Fruit fly (Drosophila melanogaster): ENCODE measurements around the gene CG16974.

Gene CG16974

dm6 chr2L:13191894-13192293 is at the start of gene CG16974, which contains the start of gene Edem2 (continued):
- TF ChIP-seq zfh1 (GFP tag; IDR thresholded peaks at IDR 0.05) (peak; percentile 81), Neu2 (GFP tag; optimal IDR thresholded peaks at IDR 0.05; ENCODE audit: borderline replicate concordance) (no peak), CG17359 (tag; optimal IDR thresholded peaks at IDR 0.05) (peak; percentile 70), CG32772 (GFP tag; IDR thresholded peaks at IDR 0.05) (peak; percentile 85), H15 (GFP tag; IDR thresholded peaks at IDR 0.05) (peak; percentile 43; the same call in 1 of the 3 replicates), CG13287 (GFP tag; IDR thresholded peaks at IDR 0.05; ENCODE audit: partially characterized antibody) (peak; percentile 34; the same call in 1 of the 2 replicates), CG17361 (GFP tag; IDR thresholded peaks at IDR 0.05) (no peak), Sry-β (GFP tag; optimal IDR thresholded peaks at IDR 0.05) (peak; percentile 6), disco-r (GFP tag; optimal IDR thresholded peaks at IDR 0.05) (no peak), Bdp1 (GFP tag; optimal IDR thresholded peaks at IDR 0.05) (peak; percentile 45), slp2 (GFP tag; optimal IDR thresholded peaks at IDR 0.05) (no peak), CG12769 (tag; optimal IDR thresholded peaks at IDR 0.05) (no peak), CG2202 (tag; optimal IDR thresholded peaks at IDR 0.05) (peak; percentile 42), CG34224 (GFP tag; IDR thresholded peaks at IDR 0.05; ENCODE audit: partially characterized antibody) (no peak), CG17568 (GFP tag; optimal IDR thresholded peaks at IDR 0.05) (no peak), trh (GFP tag; optimal IDR thresholded peaks at IDR 0.05) (peak; percentile 4), CG7786 (GFP tag; optimal IDR thresholded peaks at IDR 0.05) (no peak), E2f1 (GFP tag; IDR thresholded peaks at IDR 0.05) (peak; percentile 64), TFAM (GFP tag; optimal IDR thresholded peaks at IDR 0.05) (no peak), B-H1 (GFP tag; IDR thresholded peaks at IDR 0.05) (peak; percentile 59), CG13775 (GFP tag; optimal IDR thresholded peaks at IDR 0.05) (peak; percentile 79), Dref (GFP tag; IDR thresholded peaks at IDR 0.05) (no peak), trem (tag; optimal IDR thresholded peaks at IDR 0.05) (peak; percentile 87), dm (GFP tag; optimal IDR thresholded peaks at IDR 0.05) (peak; percentile 5), row (GFP tag; IDR thresholded peaks at IDR 0.05) (peak; percentile 71), Ssrp (tag; optimal IDR thresholded peaks at IDR 0.05) (peak; percentile 60), gcm (GFP tag; optimal IDR thresholded peaks at IDR 0.05) (no peak), vfl (GFP tag; optimal IDR thresholded peaks at IDR 0.05) (peak; percentile 70), PHDP (tag; optimal IDR thresholded peaks at IDR 0.05) (no peak), ERR (GFP tag; optimal IDR thresholded peaks at IDR 0.05) (no peak), Blimp-1 (GFP tag; optimal IDR thresholded peaks at IDR 0.05) (no peak), lab (GFP tag; optimal IDR thresholded peaks at IDR 0.05) (no peak), bab2 (GFP tag; optimal IDR thresholded peaks at IDR 0.05) (peak; percentile 44), CG11093 (GFP tag; IDR thresholded peaks at IDR 0.05) (peak; percentile 65; the same call in 2 of the 3 replicates), maf-S (GFP tag; optimal IDR thresholded peaks at IDR 0.05) (peak; percentile 15), wor (GFP tag; IDR thresholded peaks at IDR 0.05) (peak; percentile 20; the same call in 1 of the 2 replicates), CG11456 (GFP tag; IDR thresholded peaks at IDR 0.05) (peak; percentile 84), tio (GFP tag; optimal IDR thresholded peaks at IDR 0.05) (no peak), hkb (optimal IDR thresholded peaks at IDR 0.05) (no peak), hkb (GFP tag; IDR thresholded peaks at IDR 0.05) (peak; percentile 69), zen2 (GFP tag; IDR thresholded peaks at IDR 0.05; ENCODE audit: partially characterized antibody) (no peak), sr (GFP tag; IDR thresholded peaks at IDR 0.05) (no peak), Six4 (GFP tag; optimal IDR thresholded peaks at IDR 0.05) (peak; percentile 64), sob (GFP tag; IDR thresholded peaks at IDR 0.05) (peak; percentile 87), Sox102F (GFP tag; optimal IDR thresholded peaks at IDR 0.05) (no peak), Hmr (GFP tag; optimal IDR thresholded peaks at IDR 0.05) (no peak), pita (GFP tag; optimal IDR thresholded peaks at IDR 0.05) (no peak), BtbVII (GFP tag; optimal IDR thresholded peaks at IDR 0.05) (no peak), jumu (GFP tag; optimal IDR thresholded peaks at IDR 0.05) (peak; percentile 3), CG14667 (GFP tag; IDR thresholded peaks at IDR 0.05) (peak; percentile 56), twi (tag; optimal IDR thresholded peaks at IDR 0.05) (no peak), insv (GFP tag; optimal IDR thresholded peaks at IDR 0.05) (peak in 1 of 2 experiments; percentile 55)
